Worm (Caenorhabditis elegans) whole organism, mixed stage, embryonic: ENCODE measurements around the gene M110.10.

Experiments used
- elt-1 ChIP-seq: sonication (generic microtip); optimal IDR thresholded peaks from 2 replicates; lab custom pipeline; 2017; ENCODE audit warnings: missing genetic modification characterization, mild to moderate bottlenecking, missing compliant biosample characterization, antibody characterized with exemption, moderate library complexity, borderline replicate concordance; ENCODE audit not compliant: insufficient read depth
- flh-1 ChIP-seq: fragments of 200-800 bp; sonication (Bioruptor generic); optimal IDR thresholded peaks from 2 replicates; lab custom pipeline; 2018; ENCODE audit warnings: mild to moderate bottlenecking, missing genetic modification characterization, moderate library complexity, missing compliant biosample characterization
- nhr-12 ChIP-seq: fragments of 150-350 bp; optimal IDR thresholded peaks from 2 replicates; lab custom pipeline; 2014; ENCODE audit warnings: missing biosample characterization, missing genetic modification characterization
- nhr-237 ChIP-seq: fragments of 150-350 bp; optimal IDR thresholded peaks from 2 replicates; lab custom pipeline; 2014; ENCODE audit warnings: missing biosample characterization, missing genetic modification characterization
- nhr-76 ChIP-seq: sonication (generic microtip); optimal IDR thresholded peaks from 2 replicates; lab custom pipeline; 2017; ENCODE audit warnings: missing biosample characterization, missing genetic modification characterization
- sptf-1 ChIP-seq: sonication (generic microtip); optimal IDR thresholded peaks from 2 replicates; lab custom pipeline; 2017; ENCODE audit warnings: mild to moderate bottlenecking, missing genetic modification characterization, moderate library complexity, missing compliant biosample characterization
- ztf-11 ChIP-seq: fragments of 150-350 bp; optimal IDR thresholded peaks from 2 replicates; lab custom pipeline; 2014; ENCODE audit warnings: missing biosample characterization, missing genetic modification characterization

DNA sequence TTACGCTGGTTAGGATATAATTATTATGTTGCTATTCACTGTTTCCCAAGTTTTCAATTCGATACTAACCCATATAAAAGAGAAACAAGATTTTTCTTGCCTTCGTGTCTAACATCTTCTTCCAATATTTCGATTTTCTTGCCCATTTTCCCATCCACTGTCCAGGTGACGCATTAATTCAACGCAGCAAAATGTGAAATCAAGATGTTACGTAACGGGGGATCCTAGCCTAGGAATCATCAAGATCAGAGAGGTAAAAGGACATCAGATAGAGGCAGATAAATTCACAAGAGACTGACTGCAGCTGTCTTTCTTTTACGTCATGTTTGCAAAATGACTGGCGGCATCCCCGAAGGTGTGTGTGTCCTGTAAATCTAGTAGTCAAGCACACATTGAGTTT is 10.4 kb upstream of the M110.10 start:
- TF ChIP-seq nhr-76 = no peak
- TF ChIP-seq sptf-1 (tag; lab: Kevin White, UChicago) = no peak
- no peak for TF ChIP-seq nhr-12 (tag; lab: Kevin White, UChicago)
- TF ChIP-seq elt-1 = peak; percentile 36
- TF ChIP-seq flh-1 (GFP tag; lab: Kevin White, UChicago) = no peak
- no peak for TF ChIP-seq nhr-237
- no peak for TF ChIP-seq ztf-11
